Worm (Caenorhabditis elegans): Measurements from ENCODE around the gene nlp-17.

- no peak for TF ChIP-seq ama-1 (optimal IDR thresholded peaks at IDR 0.05)
- TF ChIP-seq scrt-1 (GFP tag; IDR thresholded peaks at IDR 0.05) = no peak
- no peak for TF ChIP-seq flt-1 (GFP tag; IDR thresholded peaks at IDR 0.05)
- TF ChIP-seq B0310.2 (tag; optimal IDR thresholded peaks at IDR 0.05) = no peak
- no peak for TF ChIP-seq ceh-36 (tag; optimal IDR thresholded peaks at IDR 0.05)
- TF ChIP-seq ets-7 (tag; optimal IDR thresholded peaks at IDR 0.05) = no peak
- no peak for TF ChIP-seq tbx-37 (GFP tag; conservative IDR thresholded peaks at IDR 0.05)
Observed at ce11 chrIV:13508924-13509323, 3.4 kb upstream of the nlp-17 start, which contains the start of gene afmd-2.
